Fruit fly (Drosophila melanogaster) Kc167 (cell line): ENCODE results near the gene CG6432.

Experiments used
- Myc ChIP-seq: fragments of >200 bp; optimal IDR thresholded peaks from 2 replicates; lab custom pipeline; 2017; ENCODE audit warnings: missing external identifiers
- Sin3A ChIP-seq: fragments of >200 bp; optimal IDR thresholded peaks from 2 replicates; lab custom pipeline; 2018; ENCODE audit warnings: missing external identifiers
- h ChIP-seq: fragments of >200 bp; optimal IDR thresholded peaks from 3 replicates; lab custom pipeline; 2018; ENCODE audit warnings: missing external identifiers
- insv ChIP-seq: fragments of >200 bp; optimal IDR thresholded peaks from 3 replicates; lab custom pipeline; 2018; ENCODE audit warnings: missing external identifiers
- psq ChIP-seq: fragments of >200 bp; optimal IDR thresholded peaks from 2 replicates; lab custom pipeline; 2017; ENCODE audit warnings: missing external identifiers
- ttk ChIP-seq: sonication (Bioruptor generic); optimal IDR thresholded peaks from 2 replicates; lab custom pipeline; 2017; ENCODE audit warnings: missing external identifiers

CG6432 gene

dm6 chr3R:24336622-24337021 lies at the start of gene CG6432:
TSS of gene CG6432 (plus strand) at chr3R:24336922.
- TF ChIP-seq Sin3A (lab: Kevin White, UChicago): no peak
- TF ChIP-seq h (lab: Kevin White, UChicago): no peak
- TF ChIP-seq insv (lab: Kevin White, UChicago): no peak
- TF ChIP-seq ttk: no peak
- no peak for TF ChIP-seq Myc
- no peak for TF ChIP-seq psq (lab: Kevin White, UChicago)

dm6 chr3R:24287157-24287556 lies 49.6 kb upstream of the CG6432 start:
- TF ChIP-seq h (lab: Kevin White, UChicago) (no peak), Myc (no peak), psq (lab: Kevin White, UChicago) (no peak), ttk (no peak), Sin3A (lab: Kevin White, UChicago) (no peak), insv (lab: Kevin White, UChicago) (no peak)

dm6 chr3R:24289768-24290349 lies 46.9 kb upstream of the CG6432 start, which contains the start of the genes CG34290 and Uck:
TSS of gene CG34290 (minus strand) at chr3R:24289818.
TSS of gene Uck (plus strand) at chr3R:24290172.
- TF ChIP-seq Sin3A (lab: Kevin White, UChicago) (no peak), h (lab: Kevin White, UChicago) (no peak), Myc (no peak), psq (lab: Kevin White, UChicago) (no peak), insv (lab: Kevin White, UChicago) (no peak), ttk (no peak)

DNA sequence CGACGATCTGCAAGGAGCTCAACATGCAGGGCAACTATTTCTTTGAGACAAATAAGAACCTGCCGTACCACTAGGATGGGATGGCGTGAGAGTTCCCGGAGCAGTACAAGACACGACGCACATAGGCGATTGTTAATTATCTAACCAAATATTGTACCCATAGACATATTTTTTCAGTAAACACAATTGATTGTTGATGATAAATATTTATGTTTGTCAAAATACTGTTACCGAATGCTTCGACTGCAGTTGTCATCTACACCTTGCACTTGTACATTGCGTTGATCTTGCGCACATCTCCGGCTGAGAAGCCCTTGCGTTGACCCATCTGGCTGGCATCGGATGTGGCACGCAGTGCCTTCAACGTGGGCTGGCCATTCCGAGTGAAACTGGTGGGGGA lies 43.6 kb upstream of the CG6432 start:
- no peak for TF ChIP-seq psq (lab: Kevin White, UChicago)
- TF ChIP-seq insv (lab: Kevin White, UChicago): no peak
- no peak for TF ChIP-seq h (lab: Kevin White, UChicago)
- no peak for TF ChIP-seq Myc
- TF ChIP-seq ttk: no peak
- no peak for TF ChIP-seq Sin3A (lab: Kevin White, UChicago)

- no peak for TF ChIP-seq ttk
- TF ChIP-seq Sin3A (lab: Kevin White, UChicago): no peak
- no peak for TF ChIP-seq psq (lab: Kevin White, UChicago)
- TF ChIP-seq Myc: no peak
- no peak for TF ChIP-seq h (lab: Kevin White, UChicago)
- TF ChIP-seq insv (lab: Kevin White, UChicago): no peak
Measured at dm6 chr3R:24294299-24294698, 42.4 kb upstream of the CG6432 start, which contains the start of gene CG5715. TSS of gene CG5715 (minus strand) at chr3R:24294399.

- no peak for TF ChIP-seq h (lab: Kevin White, UChicago)
Measured at dm6 chr3R:24294784-24295555, 41.8 kb upstream of the CG6432 start, which contains the start of gene crb. TSS of gene crb (plus strand) at chr3R:24295078.

DNA sequence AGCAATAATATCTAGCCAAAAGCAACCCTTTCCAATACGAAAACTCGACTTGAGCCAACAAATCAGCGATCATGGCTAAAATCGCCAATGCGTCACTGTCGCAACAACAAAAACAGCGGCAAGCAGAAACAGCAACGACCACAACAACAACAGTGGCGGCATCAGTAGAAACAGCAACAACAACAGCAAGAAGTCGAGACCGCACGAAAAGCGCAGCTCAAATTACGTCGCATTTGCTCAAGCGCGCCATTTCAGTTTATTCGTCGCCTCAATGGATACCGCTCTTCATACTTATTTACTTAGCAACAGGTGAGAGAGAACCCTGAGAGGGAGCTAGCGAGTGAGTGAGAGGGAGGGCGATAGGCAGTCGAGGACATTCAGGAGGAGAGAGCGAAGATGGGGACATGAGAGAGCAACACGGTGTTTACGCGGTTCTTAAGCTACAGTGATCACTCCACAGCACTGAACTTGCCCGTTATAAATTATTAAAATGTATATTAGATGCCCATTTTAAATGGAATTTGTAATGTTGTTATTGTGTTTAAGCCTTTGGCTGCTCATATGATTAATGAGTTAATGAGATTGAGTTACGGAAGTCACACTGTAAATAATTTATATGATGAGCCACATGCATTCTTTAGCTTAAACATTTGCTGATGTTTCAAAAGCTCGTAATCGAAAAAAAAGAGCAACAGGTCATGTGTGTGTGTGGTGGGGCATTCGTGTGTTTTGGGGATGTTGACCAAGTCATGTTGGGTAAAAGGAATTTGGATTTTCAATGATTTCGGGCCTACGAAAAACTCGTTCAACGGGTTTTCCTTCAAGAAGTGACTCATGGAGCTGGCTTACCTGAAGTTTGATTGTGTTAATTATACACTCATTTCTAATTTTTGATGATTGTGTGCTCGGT lies 40.9 kb upstream of the CG6432 start:
- TF ChIP-seq h (lab: Kevin White, UChicago) (no peak), psq (lab: Kevin White, UChicago) (no peak)

dm6 chr3R:24296913-24297312 lies 39.8 kb upstream of the CG6432 start:
- TF ChIP-seq h (lab: Kevin White, UChicago) (no peak), Sin3A (lab: Kevin White, UChicago) (no peak), psq (lab: Kevin White, UChicago) (no peak), ttk (no peak), Myc (no peak), insv (lab: Kevin White, UChicago) (no peak)

dm6 chr3R:24297444-24298146 lies 39.1 kb upstream of the CG6432 start:
- no peak for TF ChIP-seq psq (lab: Kevin White, UChicago)
- TF ChIP-seq ttk: no peak
- no peak for TF ChIP-seq Sin3A (lab: Kevin White, UChicago)
- TF ChIP-seq insv (lab: Kevin White, UChicago): no peak
- no peak for TF ChIP-seq Myc
- TF ChIP-seq h (lab: Kevin White, UChicago): no peak

- no peak for TF ChIP-seq h (lab: Kevin White, UChicago)
- TF ChIP-seq Sin3A (lab: Kevin White, UChicago): no peak
- no peak for TF ChIP-seq psq (lab: Kevin White, UChicago)
- no peak for TF ChIP-seq Myc
- TF ChIP-seq insv (lab: Kevin White, UChicago): no peak
- no peak for TF ChIP-seq ttk
Measured at dm6 chr3R:24298534-24298936, 38.2 kb upstream of the CG6432 start.

dm6 chr3R:24299148-24299547 lies 37.6 kb upstream of the CG6432 start:
- TF ChIP-seq Sin3A (lab: Kevin White, UChicago) (no peak), h (lab: Kevin White, UChicago) (no peak), Myc (no peak), psq (lab: Kevin White, UChicago) (no peak), insv (lab: Kevin White, UChicago) (no peak), ttk (no peak)
